Fruit fly (Drosophila melanogaster): Measurements from ENCODE around the gene Zpr1.

DNA sequence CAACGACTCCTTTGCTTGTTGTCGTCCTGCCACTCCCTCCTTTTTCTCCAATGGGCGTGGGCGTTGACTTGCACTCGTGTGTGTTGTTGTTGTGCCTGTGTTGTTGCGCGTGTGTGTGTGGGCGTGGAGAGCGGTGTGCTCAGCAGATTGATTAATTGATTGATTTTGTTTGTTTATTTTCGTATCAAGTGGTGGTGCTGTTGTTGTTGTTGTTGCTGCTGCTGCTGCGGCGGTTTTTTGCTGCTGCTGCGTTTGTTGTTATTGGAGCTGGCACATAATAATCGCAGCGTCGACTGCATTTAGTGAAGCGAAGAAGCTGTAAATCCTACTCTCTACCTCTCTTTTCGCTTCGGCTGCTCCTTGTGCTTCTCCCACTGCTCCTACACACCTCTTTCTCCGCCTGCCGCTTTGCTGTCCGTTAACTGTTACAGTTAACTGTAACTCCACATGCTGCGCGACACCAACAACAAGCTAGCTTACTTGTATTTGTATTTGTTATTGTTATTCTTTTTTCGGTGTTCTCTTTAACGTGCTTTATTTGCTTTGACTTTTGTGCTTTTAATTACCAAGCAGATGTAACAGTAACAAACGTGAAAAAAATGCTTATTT is 27.5 kb downstream of the Zpr1 start:
- TF ChIP-seq h (optimal IDR thresholded peaks at IDR 0.05) = no peak
- TF ChIP-seq Sin3A (optimal IDR thresholded peaks at IDR 0.05) = no peak
- TF ChIP-seq Myc (optimal IDR thresholded peaks at IDR 0.05) = no peak
- no peak for TF ChIP-seq psq (optimal IDR thresholded peaks at IDR 0.05)
- no peak for TF ChIP-seq insv (optimal IDR thresholded peaks at IDR 0.05)

All from Kc167 (cell line).